Fruit fly (Drosophila melanogaster): ENCODE data around the gene narya.

The narya gene

dm6 chrX:19496808-19497259, 22.0 kb downstream of the narya start (continued):
- TF ChIP-seq Scr (GFP tag; IDR thresholded peaks at IDR 0.05; ENCODE audit: partially characterized antibody), result peak; percentile 71
- TF ChIP-seq CG12236 (GFP tag; optimal IDR thresholded peaks at IDR 0.05), result no peak
- no peak for TF ChIP-seq Mes4 (GFP tag; optimal IDR thresholded peaks at IDR 0.05)
- no peak for TF ChIP-seq cad (GFP tag; optimal IDR thresholded peaks at IDR 0.05)
- no peak for TF ChIP-seq BtbVII (GFP tag; optimal IDR thresholded peaks at IDR 0.05)
- peak; percentile 57 for TF ChIP-seq vvl (GFP tag; IDR thresholded peaks at IDR 0.05)
- no peak for TF ChIP-seq Ets65A (GFP tag)
- no peak for TF ChIP-seq Abd-B (GFP tag; optimal IDR thresholded peaks at IDR 0.05)
- no peak for TF ChIP-seq Vsx1 (GFP tag; optimal IDR thresholded peaks at IDR 0.05)
- peak; percentile 67 for TF ChIP-seq inv (GFP tag; IDR thresholded peaks at IDR 0.05; ENCODE audit: partially characterized antibody)
- TF ChIP-seq CG6654 (GFP tag; optimal IDR thresholded peaks at IDR 0.05), result no peak
- peak; percentile 69 for TF ChIP-seq Sry-δ (GFP tag; optimal IDR thresholded peaks at IDR 0.05)
- TF ChIP-seq MESR4 (GFP tag; optimal IDR thresholded peaks at IDR 0.05), result peak; percentile 13
- no peak for TF ChIP-seq Hmx (GFP tag; optimal IDR thresholded peaks at IDR 0.05)
- TF ChIP-seq Asciz (GFP tag; optimal IDR thresholded peaks at IDR 0.05), result no peak
- no peak for TF ChIP-seq CG32772 (GFP tag; IDR thresholded peaks at IDR 0.05)
- TF ChIP-seq Hr3 (GFP tag; optimal IDR thresholded peaks at IDR 0.05), result no peak
- TF ChIP-seq nom (GFP tag; optimal IDR thresholded peaks at IDR 0.05), result peak; percentile 8
- TF ChIP-seq Drgx (GFP tag; IDR thresholded peaks at IDR 0.05), result peak; percentile 10; the same call in 1 of the 2 replicates
- no peak for TF ChIP-seq fd3F (GFP tag; optimal IDR thresholded peaks at IDR 0.05)
- no peak for TF ChIP-seq CG7271 (tag; optimal IDR thresholded peaks at IDR 0.05)
- TF ChIP-seq crc (GFP tag; optimal IDR thresholded peaks at IDR 0.05), result no peak
- no peak for TF ChIP-seq HLH54F (GFP tag; optimal IDR thresholded peaks at IDR 0.05)
- TF ChIP-seq nerfin-2 (GFP tag; IDR thresholded peaks at IDR 0.05; ENCODE audit: partially characterized antibody), result no peak
- TF ChIP-seq chm (GFP tag; IDR thresholded peaks at IDR 0.05), result 0 out of 2 replicates have a peak, but pooled peaks have one; percentile 29
- no peak for TF ChIP-seq gcm (GFP tag; optimal IDR thresholded peaks at IDR 0.05)
- TF ChIP-seq HmgD (GFP tag; optimal IDR thresholded peaks at IDR 0.05), result peak; percentile 26
- TF ChIP-seq fd96Cb (tag; optimal IDR thresholded peaks at IDR 0.05), result no peak
- no peak; the same call in 1 of the 2 replicates for TF ChIP-seq crol (GFP tag; IDR thresholded peaks at IDR 0.05)
- peak in 1 of 2 experiments; percentile 69 for TF ChIP-seq Pdp1 (GFP tag; optimal IDR thresholded peaks at IDR 0.05)
- TF ChIP-seq CG14441 (GFP tag; IDR thresholded peaks at IDR 0.05), result no peak
- TF ChIP-seq CG12744 (GFP tag; optimal IDR thresholded peaks at IDR 0.05), result no peak
- peak; percentile 56 for TF ChIP-seq NFAT (GFP tag; IDR thresholded peaks at IDR 0.05)
- TF ChIP-seq CG43689 (GFP tag; IDR thresholded peaks at IDR 0.05), result no peak
- TF ChIP-seq CG10959 (GFP tag; IDR thresholded peaks at IDR 0.05), result no peak
- no peak for TF ChIP-seq Jarid2 (GFP tag; optimal IDR thresholded peaks at IDR 0.05)
- TF ChIP-seq mam (GFP tag; optimal IDR thresholded peaks at IDR 0.05), result peak; percentile 15
- no peak for TF ChIP-seq dati (GFP tag; IDR thresholded peaks at IDR 0.05)
- TF ChIP-seq az2 (GFP tag; optimal IDR thresholded peaks at IDR 0.05), result no peak
- no peak for TF ChIP-seq sima (GFP tag; optimal IDR thresholded peaks at IDR 0.05)
- TF ChIP-seq Bteb2 (GFP tag; optimal IDR thresholded peaks at IDR 0.05), result no peak
- TF ChIP-seq CG4424 (GFP tag; optimal IDR thresholded peaks at IDR 0.05), result no peak
- TF ChIP-seq tup (GFP tag; optimal IDR thresholded peaks at IDR 0.05), result no peak
- TF ChIP-seq Ets97D (GFP tag; optimal IDR thresholded peaks at IDR 0.05), result peak; percentile 71
- peak; percentile 8; the same call in 1 of the 3 replicates for TF ChIP-seq CG34422 (GFP tag; IDR thresholded peaks at IDR 0.05)
- no peak for TF ChIP-seq Elba2 (GFP tag; optimal IDR thresholded peaks at IDR 0.05)
- no peak for TF ChIP-seq chif (GFP tag; optimal IDR thresholded peaks at IDR 0.05)
- TF ChIP-seq bcd (GFP tag; optimal IDR thresholded peaks at IDR 0.05), result no peak
- no peak for TF ChIP-seq CG31441 (GFP tag; IDR thresholded peaks at IDR 0.05)
- no peak for TF ChIP-seq CG6683 (GFP tag; optimal IDR thresholded peaks at IDR 0.05)
- no peak for TF ChIP-seq CG2712 (tag; optimal IDR thresholded peaks at IDR 0.05)
- TF ChIP-seq Meics (GFP tag; optimal IDR thresholded peaks at IDR 0.05), result peak; percentile 5
